Worm (Caenorhabditis elegans) whole organism, L1 larva: ENCODE data around the gene F53H2.3.
A peak's percentile ranks its signal among the peaks of the same experiment; 100 is the strongest.

Experiments
- C16A3.4 ChIP-seq: fragments of 150-350 bp; optimal IDR thresholded peaks from 2 replicates; lab custom pipeline; 2014; ENCODE audit warnings: missing biosample characterization, missing genetic modification characterization
- F16B12.6 ChIP-seq: fragments of 150-350 bp; optimal IDR thresholded peaks from 2 replicates; lab custom pipeline; 2014; ENCODE audit warnings: missing biosample characterization, missing genetic modification characterization
- aha-1 ChIP-seq: fragments of 150-350 bp; optimal IDR thresholded peaks from 2 replicates; lab custom pipeline; 2014; ENCODE audit warnings: missing biosample characterization, missing genetic modification characterization
- alr-1 ChIP-seq: fragments of 200-800 bp; sonication (Bioruptor generic); optimal IDR thresholded peaks from 2 replicates; lab custom pipeline; 2018; ENCODE audit warnings: borderline replicate concordance, mild to moderate bottlenecking, missing genetic modification characterization, missing compliant biosample characterization
- aly-2 ChIP-seq: fragments of 150-350 bp; optimal IDR thresholded peaks from 2 replicates; lab custom pipeline; 2014; ENCODE audit warnings: missing biosample characterization, missing genetic modification characterization
- ama-1 ChIP-seq: fragments of 150-350 bp; optimal IDR thresholded peaks from 2 replicates; lab custom pipeline; 2014
- blmp-1 ChIP-seq: fragments of 150-350 bp; optimal IDR thresholded peaks from 2 replicates; lab custom pipeline; 2014; ENCODE audit warnings: missing biosample characterization, missing genetic modification characterization
- ceh-82 ChIP-seq, 3 experiments: fragments of 150-350 bp in 1 of 3; sonication (generic microtip) in 2 of 3; optimal IDR thresholded peaks; 2 replicates each; lab custom pipeline; 2014 to 2017; ENCODE audit warnings: missing biosample characterization in 3 of 3, missing genetic modification characterization in 3 of 3
- ceh-88 ChIP-seq: fragments of 200-800 bp; sonication (Bioruptor generic); IDR thresholded peaks from 2 replicates; pipeline ENCODE4 v1.3.6; 2022; ENCODE audit warnings: missing genetic modification characterization, missing compliant biosample characterization
- ces-1 ChIP-seq: fragments of 150-350 bp; optimal IDR thresholded peaks from 2 replicates; lab custom pipeline; 2014; ENCODE audit warnings: missing biosample characterization, missing genetic modification reagents, missing genetic modification characterization
- dpl-1 ChIP-seq, 3 experiments: fragments of 150-350 bp in 2 of 3; sonication (generic microtip) in 1 of 3; optimal IDR thresholded peaks; 2 replicates each; lab custom pipeline; 2014 to 2017; ENCODE audit warnings: missing biosample characterization in 3 of 3, missing genetic modification characterization in 3 of 3, missing genetic modification reagents in 3 of 3
- efl-1 ChIP-seq, 4 experiments: fragments of 150-350 bp; optimal IDR thresholded peaks in 3 of 4; peaks in 1 of 4; 1 replicate in 1 of 4; 2 replicates in 3 of 4; lab custom pipeline; 2014; ENCODE audit warnings: missing biosample characterization in 2 of 4, missing genetic modification characterization in 2 of 4, missing genetic modification reagents in 2 of 4
- egl-13 ChIP-seq: sonication (generic microtip); optimal IDR thresholded peaks from 2 replicates; lab custom pipeline; 2016; ENCODE audit warnings: missing genotype, missing genetic modification reagents, missing genetic modification characterization, missing compliant biosample characterization
- elt-2 ChIP-seq: sonication (generic microtip); optimal IDR thresholded peaks from 2 replicates; lab custom pipeline; 2016; ENCODE audit warnings: missing genetic modification characterization, mild to moderate bottlenecking, inconsistent platforms, missing compliant biosample characterization, missing genetic modification reagents
- elt-3 ChIP-seq, 6 experiments: fragments of 150-350 bp in 1 of 6; sonication (generic microtip); optimal IDR thresholded peaks; 2 replicates each; lab custom pipeline; 2017 to 2018; ENCODE audit warnings: missing biosample characterization in 6 of 6, missing genetic modification characterization in 6 of 6, inconsistent platforms in 1 of 6
- fkh-10 ChIP-seq: sonication (generic microtip); optimal IDR thresholded peaks from 2 replicates; lab custom pipeline; 2017; ENCODE audit warnings: missing biosample characterization, missing genetic modification reagents, missing genetic modification characterization
- fos-1 ChIP-seq: fragments of 150-350 bp; optimal IDR thresholded peaks from 2 replicates; lab custom pipeline; 2014; ENCODE audit warnings: missing biosample characterization, missing genetic modification characterization
- isw-1 ChIP-seq: fragments of 200-800 bp; sonication (Bioruptor generic); IDR thresholded peaks from 2 replicates; pipeline ENCODE4 v1.3.6; 2022; ENCODE audit warnings: missing genetic modification characterization, missing compliant biosample characterization
- lin-14 ChIP-seq: fragments of 200-800 bp; sonication (Bioruptor generic); optimal IDR thresholded peaks from 2 replicates; lab custom pipeline; 2018; ENCODE audit warnings: mild to moderate bottlenecking, missing genetic modification characterization, moderate library complexity, missing compliant biosample characterization
- lin-35 ChIP-seq, 2 experiments: fragments of 150-350 bp; optimal IDR thresholded peaks; 2 replicates each; lab custom pipeline; 2014; ENCODE audit warnings: missing biosample characterization in 2 of 2, missing genetic modification characterization in 2 of 2, missing genetic modification reagents in 2 of 2
- lir-3 ChIP-seq: sonication (generic microtip); optimal IDR thresholded peaks from 2 replicates; lab custom pipeline; 2016; ENCODE audit warnings: mild to moderate bottlenecking, missing genetic modification characterization, moderate library complexity, missing compliant biosample characterization; ENCODE audit not compliant: poor library complexity
- lsy-2 ChIP-seq, 2 experiments: fragments of 150-350 bp; optimal IDR thresholded peaks; 2 replicates each; lab custom pipeline; 2014; ENCODE audit warnings: missing biosample characterization in 2 of 2, missing genetic modification characterization in 2 of 2
- mdl-1 ChIP-seq, 2 experiments: fragments of 150-350 bp; optimal IDR thresholded peaks; 2 replicates each; lab custom pipeline; 2014 to 2017; ENCODE audit warnings: missing biosample characterization in 2 of 2, missing genetic modification characterization in 2 of 2, inconsistent platforms in 1 of 2
- mep-1 ChIP-seq: fragments of 150-350 bp; optimal IDR thresholded peaks from 2 replicates; lab custom pipeline; 2014; ENCODE audit warnings: missing biosample characterization, missing genetic modification characterization
- nhr-11 ChIP-seq: fragments of 150-350 bp; optimal IDR thresholded peaks from 2 replicates; lab custom pipeline; 2014; ENCODE audit warnings: missing biosample characterization, missing genetic modification characterization
- nhr-20 ChIP-seq: sonication (generic microtip); optimal IDR thresholded peaks from 2 replicates; lab custom pipeline; 2016; ENCODE audit warnings: mild to moderate bottlenecking, missing genetic modification characterization, missing compliant biosample characterization
- nhr-237 ChIP-seq: fragments of 150-350 bp; optimal IDR thresholded peaks from 2 replicates; lab custom pipeline; 2014; ENCODE audit warnings: missing biosample characterization, missing genetic modification characterization
- nhr-71 ChIP-seq: sonication (generic microtip); optimal IDR thresholded peaks from 2 replicates; lab custom pipeline; 2016; ENCODE audit warnings: mild to moderate bottlenecking, missing genetic modification characterization, moderate library complexity, missing compliant biosample characterization
- nhr-84 ChIP-seq: sonication (generic microtip); optimal IDR thresholded peaks from 2 replicates; lab custom pipeline; 2017; ENCODE audit warnings: missing biosample characterization, missing genetic modification characterization
- nhr-85 ChIP-seq: sonication (generic microtip); peaks from one replicate; lab custom pipeline; 2016; ENCODE audit warnings: missing genetic modification characterization, inconsistent platforms, missing compliant biosample characterization
- nhr-90 ChIP-seq: sonication (generic microtip); optimal IDR thresholded peaks from 2 replicates; lab custom pipeline; 2016; ENCODE audit warnings: mild to moderate bottlenecking, missing genetic modification characterization, missing compliant biosample characterization; ENCODE audit not compliant: poor library complexity
- pag-3 ChIP-seq: sonication (generic microtip); optimal IDR thresholded peaks from 2 replicates; lab custom pipeline; 2017; ENCODE audit warnings: missing genetic modification characterization, mild to moderate bottlenecking, missing compliant biosample characterization, antibody characterized with exemption, borderline replicate concordance; ENCODE audit not compliant: insufficient read depth
- rnt-1 ChIP-seq: sonication (generic microtip); optimal IDR thresholded peaks from 2 replicates; lab custom pipeline; 2016; ENCODE audit warnings: mild to moderate bottlenecking, missing genetic modification characterization, moderate library complexity, missing compliant biosample characterization
- skn-1 ChIP-seq: fragments of 150-350 bp; optimal IDR thresholded peaks from 2 replicates; lab custom pipeline; 2014; ENCODE audit warnings: missing biosample characterization, missing genetic modification characterization
- snu-23 ChIP-seq: sonication (generic microtip); optimal IDR thresholded peaks from 2 replicates; lab custom pipeline; 2016; ENCODE audit warnings: missing genetic modification characterization, missing compliant biosample characterization
- sox-4 ChIP-seq: sonication (generic microtip); optimal IDR thresholded peaks from 2 replicates; lab custom pipeline; 2016; ENCODE audit warnings: missing genetic modification characterization, missing compliant biosample characterization
- sup-37 ChIP-seq: fragments of 200-800 bp; sonication (Bioruptor generic); optimal IDR thresholded peaks from 2 replicates; lab custom pipeline; 2018; ENCODE audit warnings: mild to moderate bottlenecking, missing genetic modification characterization, missing compliant biosample characterization
- unc-130 ChIP-seq: fragments of 150-350 bp; optimal IDR thresholded peaks from 2 replicates; lab custom pipeline; 2017; ENCODE audit warnings: missing biosample characterization, missing genetic modification characterization, inconsistent platforms
- unc-86 ChIP-seq: sonication (generic microtip); optimal IDR thresholded peaks from 2 replicates; lab custom pipeline; 2016; ENCODE audit warnings: missing genetic modification characterization, missing compliant biosample characterization
- xbp-1 ChIP-seq: sonication (generic microtip); optimal IDR thresholded peaks from 2 replicates; lab custom pipeline; 2016; ENCODE audit warnings: missing genetic modification characterization, missing compliant biosample characterization
- zag-1 ChIP-seq: fragments of 150-350 bp; optimal IDR thresholded peaks from 2 replicates; lab custom pipeline; 2014; ENCODE audit warnings: missing biosample characterization, missing genetic modification characterization
- zip-4 ChIP-seq: fragments of 200-800 bp; sonication (Bioruptor generic); optimal IDR thresholded peaks from 2 replicates; lab custom pipeline; 2018; ENCODE audit warnings: mild to moderate bottlenecking, missing genetic modification characterization, moderate library complexity, missing compliant biosample characterization

F53H2.3 gene

DNA sequence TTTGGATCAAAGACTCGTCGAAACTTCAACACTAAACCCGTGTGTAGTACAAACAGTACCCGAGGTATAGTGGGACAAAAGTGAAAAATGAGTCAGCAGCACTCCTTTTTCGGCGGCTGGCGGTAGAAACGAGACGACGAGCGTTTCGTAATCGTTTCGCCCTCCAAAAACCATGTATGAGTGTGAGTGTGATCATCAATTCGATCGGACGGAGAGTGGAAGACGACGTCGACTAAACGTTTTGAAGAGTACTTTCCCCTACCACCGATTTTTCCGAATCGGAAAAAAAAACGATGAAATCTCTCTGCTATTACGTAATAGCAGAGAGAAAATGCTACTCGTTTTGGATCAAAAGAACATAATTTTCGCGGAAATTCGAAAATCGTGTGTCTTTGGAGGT is 3.9 kb upstream of the F53H2.3 start (continued):
- TF ChIP-seq isw-1 = no peak
- no peak for TF ChIP-seq nhr-11 (tag; lab: Kevin White, UChicago)
- peak; percentile 54 for TF ChIP-seq snu-23
- TF ChIP-seq nhr-85 (tag; lab: Kevin White, UChicago) = peak; percentile 88
- TF ChIP-seq C16A3.4 (tag; lab: Kevin White, UChicago) = no peak
- TF ChIP-seq alr-1 (tag; lab: Kevin White, UChicago) = no peak
- TF ChIP-seq dpl-1 (GFP tag; optimal IDR thresholded peaks at IDR 0.05; lab: Kevin White, UChicago) = peak in 2 of 3 experiments; percentile 0 to 1
- TF ChIP-seq pag-3 (tag; lab: Kevin White, UChicago) = no peak
- TF ChIP-seq elt-2 (tag; lab: Kevin White, UChicago) = no peak
- no peak for TF ChIP-seq nhr-237
- no peak for TF ChIP-seq unc-86 (tag; lab: Kevin White, UChicago)
- peak; percentile 40 for TF ChIP-seq mep-1 (tag; lab: Kevin White, UChicago)
- peak; percentile 18 for TF ChIP-seq nhr-71 (tag; lab: Kevin White, UChicago)
- peak; percentile 47 for TF ChIP-seq xbp-1 (tag; lab: Kevin White, UChicago)
- peak in 1 of 3 experiments; percentile 10 for TF ChIP-seq ceh-82 (tag; optimal IDR thresholded peaks at IDR 0.05; lab: Kevin White, UChicago)
- TF ChIP-seq aha-1 (tag; lab: Kevin White, UChicago) = no peak
- no peak for TF ChIP-seq lir-3 (tag; lab: Kevin White, UChicago)
- no peak for TF ChIP-seq zip-4 (GFP tag; lab: Kevin White, UChicago)
- no peak for TF ChIP-seq egl-13 (tag; lab: Kevin White, UChicago)
- TF ChIP-seq aly-2 = no peak
- TF ChIP-seq ces-1 (GFP tag; lab: Kevin White, UChicago) = no peak
- TF ChIP-seq F16B12.6 = no peak
- TF ChIP-seq lsy-2 (tag; optimal IDR thresholded peaks at IDR 0.05; lab: Kevin White, UChicago) = no peak
- TF ChIP-seq fkh-10 (GFP tag; lab: Kevin White, UChicago) = no peak
- no peak for TF ChIP-seq ceh-88 (GFP tag; lab: Robert Waterston, UW)
- no peak for TF ChIP-seq nhr-84 (tag; lab: Kevin White, UChicago)
- TF ChIP-seq unc-130 (tag; lab: Kevin White, UChicago) = no peak
- no peak for TF ChIP-seq sup-37 (GFP tag; lab: Kevin White, UChicago)

DNA sequence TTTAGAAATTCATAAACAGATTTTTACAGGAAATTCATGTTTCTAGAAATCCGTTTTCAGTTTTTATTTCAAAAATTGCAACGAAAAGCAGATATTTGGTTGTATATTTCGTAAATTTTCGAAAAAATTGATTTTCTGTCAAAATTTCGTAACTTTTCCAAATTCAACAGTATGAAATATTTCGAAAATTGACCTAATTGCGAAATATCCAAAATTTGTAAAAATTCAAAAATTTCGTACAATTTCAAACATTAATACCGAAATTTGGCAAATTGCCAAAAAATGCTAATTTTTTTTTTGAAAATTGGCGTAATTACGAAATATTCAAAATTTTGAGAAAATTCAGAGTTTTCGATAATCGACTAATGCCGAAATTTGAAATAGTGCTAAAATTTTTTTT is 2.4 kb upstream of the F53H2.3 start:
- TF ChIP-seq skn-1 (tag; lab: Kevin White, UChicago) (peak; percentile 49), fos-1 (tag; lab: Kevin White, UChicago) (no peak), blmp-1 (tag; lab: Kevin White, UChicago) (no peak), nhr-237 (no peak)

DNA sequence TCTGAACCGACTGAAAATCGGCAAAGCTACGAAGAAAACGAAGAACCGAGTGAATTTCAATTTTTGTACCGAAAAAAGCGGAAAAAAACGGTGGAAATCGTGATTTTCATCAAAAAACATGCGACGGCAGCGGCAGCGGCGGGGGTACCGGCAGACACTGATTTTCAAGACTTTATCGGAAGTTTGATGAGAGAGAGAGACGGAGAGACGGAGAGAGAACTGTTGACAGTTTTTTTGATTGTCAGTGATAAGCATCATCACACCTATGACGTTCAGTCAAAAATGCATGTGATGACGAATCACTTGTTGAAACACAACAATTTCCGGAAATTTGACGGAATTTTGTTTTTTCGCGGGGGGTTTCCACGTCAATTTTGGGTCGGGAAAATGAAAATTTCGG is 1.9 kb upstream of the F53H2.3 start:
- TF ChIP-seq rnt-1 (tag; lab: Kevin White, UChicago) (no peak), blmp-1 (tag; lab: Kevin White, UChicago) (peak; percentile 27), snu-23 (peak; percentile 30), efl-1 (optimal IDR thresholded peaks at IDR 0.05; lab: Kevin White, UChicago) (no peak), efl-1 (GFP tag; optimal IDR thresholded peaks at IDR 0.05 in 1 of 2; lab: Kevin White, UChicago) (peak in 1 of 2 experiments; percentile 30), elt-3 (tag; optimal IDR thresholded peaks at IDR 0.05; lab: Kevin White, UChicago) (peak in 2 of 6 experiments; percentile 7 to 16), sox-4 (tag; lab: Kevin White, UChicago) (no peak), ama-1 (lab: Kevin White, UChicago) (peak; percentile 11), lin-35 (GFP tag; optimal IDR thresholded peaks at IDR 0.05; lab: Kevin White, UChicago) (peak in 1 of 2 experiments; percentile 46), mdl-1 (tag; optimal IDR thresholded peaks at IDR 0.05; lab: Kevin White, UChicago) (peak in 1 of 2 experiments; percentile 60), alr-1 (tag; lab: Kevin White, UChicago) (no peak), dpl-1 (GFP tag; optimal IDR thresholded peaks at IDR 0.05; lab: Kevin White, UChicago) (peak in 1 of 3 experiments; percentile 20), lin-14 (peak; percentile 40), nhr-71 (tag; lab: Kevin White, UChicago) (peak; percentile 41), nhr-90 (peak; percentile 14), zag-1 (tag; lab: Kevin White, UChicago) (no peak), C16A3.4 (tag; lab: Kevin White, UChicago) (no peak), nhr-85 (tag; lab: Kevin White, UChicago) (peak; percentile 49), elt-2 (tag; lab: Kevin White, UChicago) (peak; percentile 70), nhr-20 (tag; lab: Kevin White, UChicago) (peak; percentile 35)
